Worm (Caenorhabditis elegans) whole organism, late embryonic: Measurements from ENCODE around the gene C16D9.1.

Experiments
- K02D7.2 ChIP-seq: sonication (generic microtip); optimal IDR thresholded peaks from 2 replicates; lab custom pipeline; 2017; ENCODE audit warnings: mild to moderate bottlenecking, missing genetic modification characterization, missing compliant biosample characterization
- T23F11.4 ChIP-seq: fragments of 200-800 bp; sonication (Bioruptor generic); optimal IDR thresholded peaks from 2 replicates; lab custom pipeline; 2018; ENCODE audit warnings: mild to moderate bottlenecking, missing genetic modification characterization, missing compliant biosample characterization
- ahr-1 ChIP-seq: sonication (generic microtip); optimal IDR thresholded peaks from 2 replicates; lab custom pipeline; 2016; ENCODE audit warnings: missing genetic modification characterization, missing compliant biosample characterization
- ceh-18 ChIP-seq: sonication (generic microtip); optimal IDR thresholded peaks from 2 replicates; lab custom pipeline; 2016; ENCODE audit warnings: missing genetic modification characterization, missing compliant biosample characterization
- ceh-22 ChIP-seq: sonication (generic microtip); optimal IDR thresholded peaks from 2 replicates; lab custom pipeline; 2017; ENCODE audit warnings: missing biosample characterization, missing genetic modification characterization
- ceh-9 ChIP-seq: sonication (generic microtip); optimal IDR thresholded peaks from 2 replicates; lab custom pipeline; 2016; ENCODE audit warnings: mild to moderate bottlenecking, missing genetic modification characterization, inconsistent platforms, missing compliant biosample characterization
- dmd-4 ChIP-seq: sonication (generic microtip); optimal IDR thresholded peaks from 2 replicates; lab custom pipeline; 2016; ENCODE audit warnings: borderline replicate concordance, missing genetic modification characterization, missing compliant biosample characterization
- elt-2 ChIP-seq: sonication (generic microtip); optimal IDR thresholded peaks from 2 replicates; lab custom pipeline; 2016; ENCODE audit warnings: missing genetic modification reagents, missing genetic modification characterization, missing compliant biosample characterization
- elt-4 ChIP-seq: sonication (generic microtip); optimal IDR thresholded peaks from 2 replicates; lab custom pipeline; 2016; ENCODE audit warnings: missing genetic modification characterization, missing compliant biosample characterization
- fax-1 ChIP-seq: sonication (generic microtip); optimal IDR thresholded peaks from 2 replicates; lab custom pipeline; 2016; ENCODE audit warnings: missing genotype, missing genetic modification characterization, missing compliant biosample characterization
- hlh-13 ChIP-seq: fragments of 200-800 bp; sonication (Bioruptor generic); optimal IDR thresholded peaks from 2 replicates; lab custom pipeline; 2018; ENCODE audit warnings: mild to moderate bottlenecking, missing genetic modification characterization, missing compliant biosample characterization
- hlh-30 ChIP-seq: sonication (generic microtip); optimal IDR thresholded peaks from 2 replicates; lab custom pipeline; 2017; ENCODE audit warnings: antibody characterized with exemption, missing genetic modification characterization, missing compliant biosample characterization; ENCODE audit not compliant: insufficient read depth
- lim-6 ChIP-seq: sonication (generic microtip); optimal IDR thresholded peaks from 2 replicates; lab custom pipeline; 2016; ENCODE audit warnings: missing genetic modification characterization, missing compliant biosample characterization
- npax-4 ChIP-seq: sonication (generic microtip); optimal IDR thresholded peaks from 2 replicates; lab custom pipeline; 2016; ENCODE audit warnings: missing genetic modification characterization, missing compliant biosample characterization
- odd-2 ChIP-seq: sonication (generic microtip); optimal IDR thresholded peaks from 2 replicates; lab custom pipeline; 2017; ENCODE audit warnings: antibody characterized with exemption, mild to moderate bottlenecking, missing genetic modification characterization, missing compliant biosample characterization
- pax-1 ChIP-seq: fragments of 150-350 bp; optimal IDR thresholded peaks from 2 replicates; lab custom pipeline; 2014; ENCODE audit warnings: missing biosample characterization, missing genetic modification characterization
- pha-2 ChIP-seq: sonication (generic microtip); optimal IDR thresholded peaks from 2 replicates; lab custom pipeline; 2017; ENCODE audit warnings: mild to moderate bottlenecking, missing genetic modification characterization, missing compliant biosample characterization
- pros-1 ChIP-seq: fragments of 150-350 bp; optimal IDR thresholded peaks from 2 replicates; lab custom pipeline; 2014; ENCODE audit warnings: missing biosample characterization, missing genetic modification reagents, missing genetic modification characterization
- rnt-1 ChIP-seq: sonication (generic microtip); optimal IDR thresholded peaks from 2 replicates; lab custom pipeline; 2016; ENCODE audit warnings: missing genetic modification characterization, missing compliant biosample characterization
- sox-4 ChIP-seq: sonication (generic microtip); optimal IDR thresholded peaks from 2 replicates; lab custom pipeline; 2017; ENCODE audit warnings: mild to moderate bottlenecking, missing genetic modification characterization, inconsistent platforms, missing compliant biosample characterization
- tbx-7 ChIP-seq: sonication (generic microtip); optimal IDR thresholded peaks from 2 replicates; lab custom pipeline; 2016; ENCODE audit warnings: missing genotype, missing genetic modification characterization, missing compliant biosample characterization
- ttx-3 ChIP-seq: sonication (generic microtip); optimal IDR thresholded peaks from 2 replicates; lab custom pipeline; 2016; ENCODE audit warnings: missing genetic modification reagents, missing genetic modification characterization, missing compliant biosample characterization
- unc-3 ChIP-seq, 2 experiments: fragments of 200-800 bp in 1 of 2; sonication (Bioruptor generic) in 1 of 2; sonication (generic microtip) in 1 of 2; conservative IDR thresholded peaks in 1 of 2; optimal IDR thresholded peaks in 1 of 2; 2 replicates each; pipeline versions ENCODE4 v1.3.6 to Lab custom; 2016 to 2022; ENCODE audit warnings: missing compliant biosample characterization in 2 of 2, missing genetic modification characterization in 2 of 2, missing genetic modification reagents in 1 of 2
- ztf-16 ChIP-seq: sonication (generic microtip); optimal IDR thresholded peaks from 2 replicates; lab custom pipeline; 2017; ENCODE audit warnings: missing genetic modification characterization, missing compliant biosample characterization

C16D9.1 gene

DNA sequence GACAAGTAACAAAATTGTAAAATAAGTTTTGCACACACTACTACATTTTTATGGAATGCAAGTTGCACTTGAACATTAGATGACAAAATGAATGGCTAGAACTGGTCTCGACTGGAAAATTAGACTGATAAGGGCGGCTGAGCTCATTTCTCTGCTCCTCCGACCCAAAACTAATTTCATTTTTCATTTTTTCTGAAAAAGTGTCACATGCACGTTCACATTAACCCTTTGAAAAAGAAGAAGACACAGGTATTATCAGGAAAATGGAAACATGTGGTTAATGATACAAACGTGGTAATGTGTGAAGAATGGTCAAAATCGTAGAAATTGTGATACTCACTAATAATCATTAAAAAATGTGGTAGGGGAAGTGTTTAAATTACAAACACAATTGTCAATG lies 47.9 kb downstream of the C16D9.1 start:
- no peak for TF ChIP-seq elt-4 (tag; lab: Kevin White, UChicago)
- TF ChIP-seq unc-3 (GFP tag; conservative IDR thresholded peaks at IDR 0.05; lab: Robert Waterston, UW), result no peak
- TF ChIP-seq unc-3 (tag; optimal IDR thresholded peaks at IDR 0.05; lab: Kevin White, UChicago), result no peak
- TF ChIP-seq elt-2 (tag; lab: Kevin White, UChicago), result no peak
- TF ChIP-seq pros-1 (tag; lab: Kevin White, UChicago), result no peak
- no peak for TF ChIP-seq hlh-30 (tag; lab: Kevin White, UChicago)
- TF ChIP-seq pax-1 (tag; lab: Kevin White, UChicago), result no peak
- TF ChIP-seq ceh-9 (tag; lab: Kevin White, UChicago), result no peak
- TF ChIP-seq pha-2 (tag; lab: Kevin White, UChicago), result no peak
- no peak for TF ChIP-seq ceh-18 (tag; lab: Kevin White, UChicago)
- no peak for TF ChIP-seq ahr-1 (tag; lab: Kevin White, UChicago)
- TF ChIP-seq npax-4, result no peak
- no peak for TF ChIP-seq odd-2 (tag; lab: Kevin White, UChicago)

- TF ChIP-seq tbx-7 (tag; lab: Kevin White, UChicago) (no peak), K02D7.2 (tag; lab: Kevin White, UChicago) (no peak), ahr-1 (tag; lab: Kevin White, UChicago) (no peak), hlh-13 (GFP tag; lab: Kevin White, UChicago) (no peak), sox-4 (tag; lab: Kevin White, UChicago) (no peak), T23F11.4 (GFP tag; lab: Kevin White, UChicago) (no peak), ceh-22 (tag; lab: Kevin White, UChicago) (no peak), lim-6 (tag; lab: Kevin White, UChicago) (no peak), fax-1 (tag; lab: Kevin White, UChicago) (no peak), rnt-1 (tag; lab: Kevin White, UChicago) (no peak), dmd-4 (tag; lab: Kevin White, UChicago) (no peak), ztf-16 (tag; lab: Kevin White, UChicago) (no peak), ttx-3 (no peak)
These were observed 48.6 kb downstream of the C16D9.1 start, which contains the start of gene clec-218 for ce11 chrV:8307681-8308080. Gene clec-218 (plus strand): TSS chrV:8307942.
